Fruit fly (Drosophila melanogaster) whole organism, wandering third instar larva: ENCODE results near the gene SMSr.

Source experiments
- CG32264 ChIP-seq: fragments of 200-800 bp; sonication (Bioruptor generic); optimal IDR thresholded peaks from 2 replicates; lab custom pipeline; 2016; ENCODE audit warnings: missing biosample characterization, missing genetic modification characterization
- pan ChIP-seq: fragments of >200 bp; optimal IDR thresholded peaks from 2 replicates; lab custom pipeline; 2017

- no peak for TF ChIP-seq pan (lab: Kevin White, UChicago)
- no peak for TF ChIP-seq CG32264 (GFP tag; lab: Kevin White, UChicago)
These were observed 42.0 kb downstream of the SMSr start, which contains the start of the genes lark and eco for dm6 chr3L:7339216-7339742.
